Worm (Caenorhabditis elegans) whole organism, mixed stage, embryonic: ENCODE data around the gene F53C11.9.

Source experiments
- M03D4.4 ChIP-seq: sonication (generic microtip); optimal IDR thresholded peaks from 2 replicates; lab custom pipeline; 2017; ENCODE audit warnings: mild to moderate bottlenecking, missing genetic modification characterization, missing compliant biosample characterization
- bed-3 ChIP-seq: fragments of 200-800 bp; sonication (Bioruptor generic); optimal IDR thresholded peaks from 3 replicates; lab custom pipeline; 2018; ENCODE audit warnings: mild to moderate bottlenecking, missing genetic modification characterization, moderate library complexity, missing compliant biosample characterization
- blmp-1 ChIP-seq: fragments of 150-350 bp; optimal IDR thresholded peaks from 2 replicates; lab custom pipeline; 2014; ENCODE audit warnings: missing biosample characterization, missing genetic modification characterization
- ceh-39 ChIP-seq: fragments of 150-350 bp; optimal IDR thresholded peaks from 2 replicates; lab custom pipeline; 2014; ENCODE audit warnings: missing biosample characterization, missing genetic modification characterization
- ceh-43 ChIP-seq: fragments of 200-800 bp; sonication (Bioruptor generic); optimal IDR thresholded peaks from 2 replicates; lab custom pipeline; 2018; ENCODE audit warnings: mild to moderate bottlenecking, missing genetic modification characterization, moderate library complexity, missing compliant biosample characterization
- ceh-83 ChIP-seq: fragments of 200-800 bp; sonication (Bioruptor generic); optimal IDR thresholded peaks from 2 replicates; lab custom pipeline; 2018; ENCODE audit warnings: mild to moderate bottlenecking, missing genetic modification characterization, missing compliant biosample characterization
- ces-1 ChIP-seq: fragments of 150-350 bp; optimal IDR thresholded peaks from 2 replicates; lab custom pipeline; 2014; ENCODE audit warnings: missing biosample characterization, missing genetic modification reagents, missing genetic modification characterization
- cnd-1 ChIP-seq: fragments of 200-800 bp; sonication (Bioruptor generic); optimal IDR thresholded peaks from 2 replicates; lab custom pipeline; 2018; ENCODE audit warnings: mild to moderate bottlenecking, missing genetic modification characterization, missing compliant biosample characterization
- drap-1 ChIP-seq: fragments of 200-800 bp; sonication (Bioruptor generic); optimal IDR thresholded peaks from 3 replicates; lab custom pipeline; 2018; ENCODE audit warnings: mild to moderate bottlenecking, missing genetic modification characterization, missing compliant biosample characterization
- elt-1 ChIP-seq: sonication (generic microtip); optimal IDR thresholded peaks from 2 replicates; lab custom pipeline; 2017; ENCODE audit warnings: missing genetic modification characterization, mild to moderate bottlenecking, missing compliant biosample characterization, antibody characterized with exemption, moderate library complexity, borderline replicate concordance; ENCODE audit not compliant: insufficient read depth
- elt-3 ChIP-seq: fragments of 150-350 bp; optimal IDR thresholded peaks from 2 replicates; lab custom pipeline; 2014; ENCODE audit warnings: missing biosample characterization, missing genetic modification characterization
- ham-2 ChIP-seq: fragments of 200-800 bp; sonication (Bioruptor generic); optimal IDR thresholded peaks from 2 replicates; lab custom pipeline; 2018; ENCODE audit warnings: mild to moderate bottlenecking, missing genetic modification characterization, missing compliant biosample characterization
- hlh-1 ChIP-seq: fragments of 150-350 bp; optimal IDR thresholded peaks from 2 replicates; lab custom pipeline; 2014; ENCODE audit warnings: missing biosample characterization, missing genetic modification reagents, missing genetic modification characterization
- lin-13 ChIP-seq: fragments of 150-350 bp; optimal IDR thresholded peaks from 2 replicates; lab custom pipeline; 2014; ENCODE audit warnings: missing biosample characterization, missing genetic modification characterization
- lin-32 ChIP-seq: fragments of 200-800 bp; sonication (Bioruptor generic); optimal IDR thresholded peaks from 2 replicates; lab custom pipeline; 2018; ENCODE audit warnings: mild to moderate bottlenecking, missing genetic modification characterization, missing compliant biosample characterization
- lsy-2 ChIP-seq: fragments of 150-350 bp; optimal IDR thresholded peaks from 2 replicates; lab custom pipeline; 2014; ENCODE audit warnings: missing biosample characterization, missing genetic modification characterization
- mab-5 ChIP-seq: fragments of 150-350 bp; optimal IDR thresholded peaks from 2 replicates; lab custom pipeline; 2014; ENCODE audit warnings: missing biosample characterization, missing genetic modification characterization
- mls-2 ChIP-seq: sonication (generic microtip); optimal IDR thresholded peaks from 2 replicates; lab custom pipeline; 2016; ENCODE audit warnings: mild to moderate bottlenecking, missing genetic modification characterization, moderate library complexity, missing compliant biosample characterization
- nhr-12 ChIP-seq: fragments of 150-350 bp; optimal IDR thresholded peaks from 2 replicates; lab custom pipeline; 2014; ENCODE audit warnings: missing biosample characterization, missing genetic modification characterization
- nhr-2 ChIP-seq: fragments of 150-350 bp; optimal IDR thresholded peaks from 2 replicates; lab custom pipeline; 2014; ENCODE audit warnings: missing biosample characterization, missing genetic modification characterization
- nhr-28 ChIP-seq: fragments of 150-350 bp; optimal IDR thresholded peaks from 2 replicates; lab custom pipeline; 2014; ENCODE audit warnings: missing biosample characterization, missing genetic modification characterization
- nhr-76 ChIP-seq: sonication (generic microtip); optimal IDR thresholded peaks from 2 replicates; lab custom pipeline; 2017; ENCODE audit warnings: missing biosample characterization, missing genetic modification characterization
- sem-2 ChIP-seq: fragments of 200-800 bp; sonication (Bioruptor generic); optimal IDR thresholded peaks from 2 replicates; lab custom pipeline; 2018; ENCODE audit warnings: mild to moderate bottlenecking, missing genetic modification characterization, missing compliant biosample characterization
- snpc-4 ChIP-seq: fragments of 150-350 bp; optimal IDR thresholded peaks from 2 replicates; lab custom pipeline; 2014; ENCODE audit warnings: missing biosample characterization, missing genetic modification characterization
- sptf-1 ChIP-seq: sonication (generic microtip); optimal IDR thresholded peaks from 2 replicates; lab custom pipeline; 2017; ENCODE audit warnings: mild to moderate bottlenecking, missing genetic modification characterization, moderate library complexity, missing compliant biosample characterization
- tbx-8 ChIP-seq: fragments of 200-800 bp; sonication (Bioruptor generic); optimal IDR thresholded peaks from 2 replicates; lab custom pipeline; 2018; ENCODE audit warnings: mild to moderate bottlenecking, missing genetic modification characterization, moderate library complexity, missing compliant biosample characterization
- unc-120 ChIP-seq: sonication (generic microtip); optimal IDR thresholded peaks from 2 replicates; lab custom pipeline; 2017; ENCODE audit warnings: missing genetic modification characterization, missing compliant biosample characterization; ENCODE audit not compliant: poor library complexity, severe bottlenecking
- unc-39 ChIP-seq: fragments of 150-350 bp; optimal IDR thresholded peaks from 2 replicates; lab custom pipeline; 2014; ENCODE audit warnings: missing biosample characterization, missing genetic modification characterization
- unc-62 ChIP-seq: fragments of 150-350 bp; optimal IDR thresholded peaks from 2 replicates; lab custom pipeline; 2014; ENCODE audit warnings: missing biosample characterization, missing genetic modification reagents, missing genetic modification characterization
- zip-8 ChIP-seq: fragments of 150-350 bp; optimal IDR thresholded peaks from 2 replicates; lab custom pipeline; 2014; ENCODE audit warnings: missing biosample characterization, missing genetic modification characterization
- ztf-11 ChIP-seq: fragments of 150-350 bp; optimal IDR thresholded peaks from 2 replicates; lab custom pipeline; 2014; ENCODE audit warnings: missing biosample characterization, missing genetic modification characterization

F53C11.9 gene

DNA sequence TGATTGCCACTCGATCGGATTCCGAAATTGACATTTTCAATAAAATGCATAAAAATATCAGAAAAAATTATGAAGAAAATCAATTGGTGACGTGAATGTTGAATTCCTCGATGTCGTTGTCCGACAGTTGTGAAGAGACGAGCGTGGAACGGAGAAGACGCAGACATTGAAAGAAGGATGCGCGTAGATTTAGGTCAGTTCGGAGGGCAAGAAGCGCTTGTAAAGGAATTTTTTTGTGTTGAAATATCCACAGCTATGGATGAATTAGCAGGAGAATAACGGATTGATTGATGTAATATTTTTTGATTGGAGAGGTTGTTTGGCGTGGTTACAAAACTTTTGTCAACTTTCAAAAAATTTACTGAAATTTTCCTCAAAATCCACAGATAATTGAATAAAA is 9.4 kb upstream of the F53C11.9 start, which contains the start of gene F20G2.3:
Gene F20G2.3, minus strand, starts transcription at position 101 of the 400 bp plus-strand sequence.
- TF ChIP-seq bed-3 = no peak
- TF ChIP-seq nhr-28 (tag; lab: Kevin White, UChicago) = no peak
- TF ChIP-seq nhr-2 = no peak
- no peak for TF ChIP-seq ces-1 (GFP tag; lab: Kevin White, UChicago)
- no peak for TF ChIP-seq ceh-39
- no peak for TF ChIP-seq nhr-76 (tag; lab: Kevin White, UChicago)
- no peak for TF ChIP-seq ceh-83
- no peak for TF ChIP-seq tbx-8 (GFP tag; lab: Kevin White, UChicago)
- TF ChIP-seq ham-2 = no peak
- no peak for TF ChIP-seq unc-120 (tag; lab: Kevin White, UChicago)
- no peak for TF ChIP-seq cnd-1 (tag; lab: Kevin White, UChicago)
- TF ChIP-seq zip-8 (tag; lab: Kevin White, UChicago) = no peak
- no peak for TF ChIP-seq lsy-2 (tag; lab: Kevin White, UChicago)
- TF ChIP-seq elt-1 (tag; lab: Kevin White, UChicago) = no peak
- TF ChIP-seq elt-3 (tag; lab: Kevin White, UChicago) = no peak
- no peak for TF ChIP-seq lin-13 (tag; lab: Kevin White, UChicago)
- no peak for TF ChIP-seq mls-2 (tag; lab: Kevin White, UChicago)
- no peak for TF ChIP-seq sptf-1 (tag; lab: Kevin White, UChicago)
- no peak for TF ChIP-seq sem-2 (GFP tag; lab: Kevin White, UChicago)

DNA sequence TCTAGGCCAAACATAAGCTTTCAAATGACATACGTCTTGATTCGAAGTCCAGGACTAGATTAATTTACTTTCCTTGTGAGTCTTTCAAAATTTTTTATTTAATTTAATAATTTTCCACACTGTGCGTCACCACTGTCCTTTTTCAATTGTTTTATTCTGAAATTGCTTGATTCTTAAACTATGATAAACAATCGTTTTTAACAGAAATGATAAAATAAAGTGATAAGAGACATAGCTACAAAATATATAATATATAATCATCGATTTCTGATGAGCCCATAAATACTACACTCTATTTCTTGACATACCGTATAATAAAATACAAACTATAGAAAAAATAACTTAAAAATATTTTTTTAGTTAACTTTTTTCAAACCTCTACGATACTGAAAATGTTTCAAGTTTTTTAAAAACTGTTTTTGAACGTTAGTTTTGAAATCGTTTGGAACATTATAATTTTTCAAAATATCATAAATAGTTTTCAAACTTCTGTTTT is 8.8 kb upstream of the F53C11.9 start, which contains the start of gene nas-24:
Gene nas-24, plus strand, starts transcription at position 446 of the 496 bp plus-strand sequence.
- TF ChIP-seq lin-32 (GFP tag; lab: Kevin White, UChicago) (no peak), elt-1 (tag; lab: Kevin White, UChicago) (no peak), cnd-1 (tag; lab: Kevin White, UChicago) (no peak), ham-2 (no peak), nhr-2 (no peak), M03D4.4 (tag; lab: Kevin White, UChicago) (no peak), ceh-39 (no peak), unc-39 (no peak), ztf-11 (tag; lab: Kevin White, UChicago) (no peak), ceh-43 (GFP tag; lab: Kevin White, UChicago) (no peak), nhr-28 (tag; lab: Kevin White, UChicago) (no peak), lsy-2 (tag; lab: Kevin White, UChicago) (no peak), tbx-8 (GFP tag; lab: Kevin White, UChicago) (no peak), zip-8 (tag; lab: Kevin White, UChicago) (no peak), nhr-76 (tag; lab: Kevin White, UChicago) (no peak), drap-1 (no peak), sem-2 (GFP tag; lab: Kevin White, UChicago) (no peak), unc-62 (no peak), blmp-1 (tag; lab: Kevin White, UChicago) (no peak)

DNA sequence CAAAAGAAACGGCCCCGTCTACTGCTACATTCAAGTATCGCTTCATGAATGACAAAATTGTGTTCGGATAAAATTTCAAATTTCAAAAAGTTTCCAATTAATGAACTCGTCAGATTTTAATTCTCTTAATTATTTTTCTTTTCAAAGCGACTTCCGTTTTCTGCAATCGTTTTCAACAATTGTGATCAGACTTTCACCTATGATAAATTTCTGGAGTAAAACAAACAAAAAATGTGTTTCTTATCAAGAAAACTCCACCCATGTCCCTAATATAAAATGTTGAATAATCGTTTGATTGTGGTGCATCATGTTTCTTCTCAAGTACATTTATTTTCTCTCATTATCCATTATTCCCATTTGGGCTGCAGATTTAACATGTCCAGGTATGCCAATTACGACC is 6.6 kb upstream of the F53C11.9 start, which contains the start of gene F20G2.5:
Gene F20G2.5, plus strand, starts transcription at position 301 of the 400 bp plus-strand sequence.
- TF ChIP-seq lsy-2 (tag; lab: Kevin White, UChicago) = no peak
- TF ChIP-seq zip-8 (tag; lab: Kevin White, UChicago) = no peak
- TF ChIP-seq bed-3 = no peak
- TF ChIP-seq nhr-12 (tag; lab: Kevin White, UChicago) = no peak
- TF ChIP-seq lin-32 (GFP tag; lab: Kevin White, UChicago) = no peak
- no peak for TF ChIP-seq ceh-39
- no peak for TF ChIP-seq cnd-1 (tag; lab: Kevin White, UChicago)
- TF ChIP-seq hlh-1 (tag; lab: Kevin White, UChicago) = no peak
- TF ChIP-seq mab-5 (tag; lab: Kevin White, UChicago) = no peak
- no peak for TF ChIP-seq mls-2 (tag; lab: Kevin White, UChicago)
- no peak for TF ChIP-seq nhr-2

DNA sequence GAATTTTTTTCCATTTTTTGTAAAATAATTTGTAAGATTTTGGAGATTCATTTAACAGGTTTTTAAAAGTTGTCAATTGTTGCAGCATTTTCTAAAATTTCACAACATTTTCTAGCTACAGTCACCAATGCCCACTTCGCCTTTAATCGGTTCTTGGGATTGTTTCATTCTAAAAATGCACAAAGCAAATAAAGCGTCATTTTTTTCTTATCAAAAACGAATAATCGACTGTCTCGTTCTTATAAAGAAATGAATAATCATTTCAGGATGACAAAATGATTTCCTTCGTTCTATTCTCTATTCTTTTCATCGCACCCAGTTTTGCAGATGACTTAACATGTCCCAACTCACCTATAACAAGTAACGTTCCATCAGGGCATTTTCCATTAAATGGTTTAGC is 2.3 kb upstream of the F53C11.9 start, which contains the start of gene F53C11.1:
Gene F53C11.1, plus strand, starts transcription at position 268 of the 400 bp plus-strand sequence.
- TF ChIP-seq cnd-1 (tag; lab: Kevin White, UChicago) (no peak), sem-2 (GFP tag; lab: Kevin White, UChicago) (no peak), snpc-4 (tag; lab: Kevin White, UChicago) (no peak), blmp-1 (tag; lab: Kevin White, UChicago) (no peak), ham-2 (no peak)
